Worm (Caenorhabditis elegans): ENCODE results near the gene let-19.

Gene let-19

DNA sequence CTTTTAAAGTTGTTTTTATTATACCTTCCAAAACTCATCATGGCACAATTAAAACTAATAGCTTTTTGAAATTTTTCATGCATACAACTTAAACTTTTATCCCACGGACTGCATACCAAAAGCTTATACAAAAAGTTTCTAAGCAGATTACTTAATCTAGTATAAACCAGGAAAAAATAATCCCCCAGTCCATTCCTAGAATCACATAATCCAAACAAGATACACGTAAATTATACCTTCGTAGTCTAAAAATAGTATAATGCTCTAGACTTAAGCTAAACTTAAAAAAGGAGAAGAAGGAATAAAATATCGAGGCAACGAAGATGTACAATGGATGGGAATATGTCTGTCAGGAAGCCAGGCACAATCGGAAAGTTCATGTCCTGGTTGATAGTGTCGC is 24.5 kb downstream of the let-19 start:
- TF ChIP-seq sma-9 (GFP tag; optimal IDR thresholded peaks at IDR 0.05) (peak; percentile 17), sma-9 (tag; optimal IDR thresholded peaks at IDR 0.05) (no peak), Y55F3AM.14 (GFP tag; optimal IDR thresholded peaks at IDR 0.05) (no peak)

- TF ChIP-seq lin-11 (tag; optimal IDR thresholded peaks at IDR 0.05) (peak; percentile 44), nhr-21 (tag; optimal IDR thresholded peaks at IDR 0.05) (no peak), elt-3 (tag; optimal IDR thresholded peaks at IDR 0.05) (no peak), unc-62 (GFP tag; optimal IDR thresholded peaks at IDR 0.05) (peak; percentile 8), mab-5 (tag; optimal IDR thresholded peaks at IDR 0.05) (peak; percentile 21), unc-55 (GFP tag; optimal IDR thresholded peaks at IDR 0.05) (peak; percentile 59), mdl-1 (tag; optimal IDR thresholded peaks at IDR 0.05) (peak; percentile 22 to 82), dmd-4 (tag; optimal IDR thresholded peaks at IDR 0.05) (no peak), aly-2 (tag; optimal IDR thresholded peaks at IDR 0.05) (no peak), nhr-77 (tag; optimal IDR thresholded peaks at IDR 0.05) (no peak), sem-4 (tag; optimal IDR thresholded peaks at IDR 0.05) (peak; percentile 86), crh-2 (tag; optimal IDR thresholded peaks at IDR 0.05) (peak; percentile 79), mbf-1 (tag; optimal IDR thresholded peaks at IDR 0.05) (no peak), nhr-12 (tag; optimal IDR thresholded peaks at IDR 0.05) (no peak), F13H6.1 (tag; optimal IDR thresholded peaks at IDR 0.05) (peak; percentile 88), snpc-4 (tag; optimal IDR thresholded peaks at IDR 0.05) (peak; percentile 6), lsy-2 (tag; optimal IDR thresholded peaks at IDR 0.05) (peak; percentile 3 to 74), skn-1 (tag; optimal IDR thresholded peaks at IDR 0.05) (no peak), fos-1 (tag; optimal IDR thresholded peaks at IDR 0.05) (peak; percentile 19), Y55F3AM.14 (GFP tag; optimal IDR thresholded peaks at IDR 0.05) (peak; percentile 38), ceh-82 (tag; optimal IDR thresholded peaks at IDR 0.05) (peak; percentile 52), gmeb-1 (tag; optimal IDR thresholded peaks at IDR 0.05) (no peak), zag-1 (tag; optimal IDR thresholded peaks at IDR 0.05) (peak; percentile 79), ceh-16 (tag; optimal IDR thresholded peaks at IDR 0.05) (no peak), nhr-129 (tag; optimal IDR thresholded peaks at IDR 0.05) (peak; percentile 55), egl-27 (tag; optimal IDR thresholded peaks at IDR 0.05) (peak; percentile 89), sma-9 (GFP tag; optimal IDR thresholded peaks at IDR 0.05) (peak; percentile 95), sma-9 (tag; optimal IDR thresholded peaks at IDR 0.05) (no peak), ztf-4 (tag; optimal IDR thresholded peaks at IDR 0.05) (peak; percentile 63), C34F6.9 (tag; optimal IDR thresholded peaks at IDR 0.05) (peak; percentile 88)
Observed at ce11 chrII:8796391-8796790, 25.6 kb downstream of the let-19 start.

DNA sequence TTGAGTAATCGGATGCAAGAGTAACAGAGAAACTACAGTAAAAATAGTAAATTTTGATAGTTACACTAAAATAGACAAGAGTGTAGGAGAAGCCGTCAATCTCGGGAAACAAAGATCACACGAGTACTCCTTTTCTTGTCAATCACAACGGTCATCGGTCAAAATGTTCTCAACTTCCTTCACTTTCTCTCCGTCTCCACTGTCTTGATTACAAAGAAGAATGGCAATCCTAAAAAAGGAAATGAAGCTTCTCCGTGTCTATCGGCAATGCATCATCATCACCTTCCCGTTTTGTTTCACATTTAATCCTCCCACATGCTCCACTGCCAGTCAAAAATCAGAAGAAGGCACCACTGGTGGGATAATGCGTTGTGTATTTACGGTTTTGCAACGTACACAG is 28.9 kb downstream of the let-19 start:
- TF ChIP-seq elt-3 (tag; optimal IDR thresholded peaks at IDR 0.05) (no peak), ZK546.5 (tag; optimal IDR thresholded peaks at IDR 0.05) (no peak), unc-62 (GFP tag; optimal IDR thresholded peaks at IDR 0.05) (peak; percentile 56), unc-55 (GFP tag; optimal IDR thresholded peaks at IDR 0.05) (peak; percentile 50), ztf-1 (GFP tag; conservative IDR thresholded peaks at IDR 0.05) (no peak), sma-9 (GFP tag; optimal IDR thresholded peaks at IDR 0.05) (no peak), sma-9 (tag; optimal IDR thresholded peaks at IDR 0.05) (no peak)

DNA sequence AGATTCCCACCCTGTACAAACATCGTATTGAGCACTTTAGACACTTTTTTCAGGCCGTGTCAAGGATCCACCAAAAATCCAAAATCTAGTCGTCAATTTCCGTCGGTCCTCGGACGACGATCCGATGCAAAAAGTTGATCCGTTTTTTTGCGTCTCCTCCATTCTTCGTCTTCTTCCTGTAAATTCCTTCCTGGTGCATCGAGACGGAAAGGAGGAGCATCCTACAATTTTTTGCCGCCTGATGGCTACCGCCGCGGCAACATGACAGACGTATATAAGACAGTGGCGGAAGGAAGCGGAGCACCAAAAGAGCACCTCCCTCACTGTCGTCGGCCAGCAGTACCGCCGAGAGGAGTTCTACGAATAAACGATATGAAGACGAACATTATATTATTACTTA is 30.1 kb downstream of the let-19 start, which contains the start of gene appg-2:
Gene appg-2 (plus strand): TSS at position 301 of the 400 bp plus-strand sequence.
- no peak for TF ChIP-seq unc-62 (GFP tag; optimal IDR thresholded peaks at IDR 0.05)
- no peak for TF ChIP-seq ceh-16 (tag; optimal IDR thresholded peaks at IDR 0.05)
- no peak for TF ChIP-seq nhr-21 (tag; optimal IDR thresholded peaks at IDR 0.05)
- TF ChIP-seq nhr-12 (tag; optimal IDR thresholded peaks at IDR 0.05) = no peak
- no peak for TF ChIP-seq nhr-10 (tag; optimal IDR thresholded peaks at IDR 0.05)
- no peak for TF ChIP-seq nhr-11 (tag; optimal IDR thresholded peaks at IDR 0.05)
- TF ChIP-seq nhr-23 (tag; optimal IDR thresholded peaks at IDR 0.05) = no peak
- TF ChIP-seq zag-1 (tag; optimal IDR thresholded peaks at IDR 0.05) = no peak
- TF ChIP-seq unc-55 (GFP tag; optimal IDR thresholded peaks at IDR 0.05) = no peak
- TF ChIP-seq nhr-6 (tag; optimal IDR thresholded peaks at IDR 0.05) = no peak
- TF ChIP-seq nhr-25 (tag; optimal IDR thresholded peaks at IDR 0.05) = no peak
- no peak for TF ChIP-seq sma-9 (GFP tag; optimal IDR thresholded peaks at IDR 0.05)
- TF ChIP-seq sma-9 (tag; optimal IDR thresholded peaks at IDR 0.05) = no peak
- no peak for TF ChIP-seq lsy-2 (tag; optimal IDR thresholded peaks at IDR 0.05)
- no peak for TF ChIP-seq snpc-4 (tag; optimal IDR thresholded peaks at IDR 0.05)
- no peak for TF ChIP-seq skn-1 (tag; optimal IDR thresholded peaks at IDR 0.05)
- no peak for TF ChIP-seq dmd-4 (tag; optimal IDR thresholded peaks at IDR 0.05)
- TF ChIP-seq lin-11 (tag; optimal IDR thresholded peaks at IDR 0.05) = no peak
- TF ChIP-seq F13H6.1 (tag; optimal IDR thresholded peaks at IDR 0.05) = no peak
- TF ChIP-seq ztf-1 (GFP tag; conservative IDR thresholded peaks at IDR 0.05) = no peak

Data from whole organism, L2 larva.